Worm (Caenorhabditis elegans) whole organism, L4 larva: ENCODE measurements around the gene srbc-61.

ENCODE experiments used
- ZK546.5 ChIP-seq, 2 experiments: sonication (generic microtip); optimal IDR thresholded peaks; 2 replicates each; lab custom pipeline; 2017; ENCODE audit warnings: missing biosample characterization in 2 of 2, missing genetic modification characterization in 2 of 2
- attf-4 ChIP-seq: sonication (generic microtip); optimal IDR thresholded peaks from 3 replicates; lab custom pipeline; 2017; ENCODE audit warnings: missing biosample characterization, missing genetic modification characterization
- fos-1 ChIP-seq: fragments of 150-350 bp; optimal IDR thresholded peaks from 2 replicates; lab custom pipeline; 2014; ENCODE audit warnings: missing biosample characterization, missing genetic modification characterization
- lin-39 ChIP-seq: fragments of 150-350 bp; optimal IDR thresholded peaks from 2 replicates; lab custom pipeline; 2014; ENCODE audit warnings: missing biosample characterization, missing genetic modification reagents, missing genetic modification characterization

DNA sequence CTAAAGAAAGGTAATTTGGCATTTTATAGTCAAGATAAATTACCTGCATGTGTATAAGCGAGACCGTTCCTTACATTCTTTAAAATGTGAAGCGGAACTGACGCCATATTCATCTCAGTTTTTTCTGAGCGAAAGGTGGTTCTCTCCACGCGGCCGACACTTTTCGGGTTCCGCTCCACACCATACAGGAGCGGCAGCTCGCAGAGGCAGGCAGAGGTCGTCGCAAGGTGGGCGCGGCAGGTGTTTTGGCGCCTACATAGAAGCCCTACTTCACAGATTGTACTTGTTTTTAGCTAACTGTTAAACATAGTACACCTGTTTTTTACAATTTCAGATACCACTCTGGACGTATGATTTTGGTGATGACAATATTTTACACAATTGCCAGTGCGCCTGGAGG lies 8.7 kb upstream of the srbc-61 start:
- no peak for TF ChIP-seq ZK546.5 (tag; optimal IDR thresholded peaks at IDR 0.05; lab: Kevin White, UChicago)
- no peak for TF ChIP-seq lin-39
- no peak for TF ChIP-seq fos-1 (tag; lab: Kevin White, UChicago)
- no peak for TF ChIP-seq attf-4 (tag; lab: Kevin White, UChicago)
